Fruit fly (Drosophila melanogaster) whole organism, prepupa: ENCODE results near the gene cmb.

Source experiments
- CG11902 ChIP-seq: fragments of 200-800 bp; sonication (Bioruptor generic); optimal IDR thresholded peaks from 3 replicates; lab custom pipeline; 2016; ENCODE audit warnings: missing biosample characterization, missing genetic modification characterization
- CG15336 ChIP-seq: fragments of 200-800 bp; sonication (Bioruptor generic); IDR thresholded peaks from 2 replicates; pipeline ENCODE4 v1.3.6; 2022; ENCODE audit warnings: missing biosample characterization, missing genetic modification characterization
- CG32006 ChIP-seq: fragments of 200-800 bp; sonication (Bioruptor generic); optimal IDR thresholded peaks from 3 replicates; lab custom pipeline; 2017; ENCODE audit warnings: missing biosample characterization, mild to moderate bottlenecking, missing genetic modification characterization
- CG4318 ChIP-seq: fragments of 200-800 bp; sonication (Bioruptor generic); optimal IDR thresholded peaks from 3 replicates; lab custom pipeline; 2017; ENCODE audit warnings: missing biosample characterization, mild to moderate bottlenecking, missing genetic modification characterization
- CG6163 ChIP-seq: fragments of 200-800 bp; sonication (Bioruptor generic); IDR thresholded peaks from 3 replicates; pipeline ENCODE4 v1.3.6; 2022; ENCODE audit warnings: missing biosample characterization, missing genetic modification characterization
- CG6792 ChIP-seq: fragments of 200-800 bp; sonication (Bioruptor generic); optimal IDR thresholded peaks from 3 replicates; lab custom pipeline; 2016; ENCODE audit warnings: missing biosample characterization, missing genetic modification characterization
- CG6808 ChIP-seq: fragments of 200-800 bp; sonication (Bioruptor generic); optimal IDR thresholded peaks from 3 replicates; lab custom pipeline; 2017; ENCODE audit warnings: missing biosample characterization, missing genetic modification characterization, mild to moderate bottlenecking, moderate library complexity, missing genetic modification reagents
- CG6854 ChIP-seq: fragments of 200-800 bp; sonication (Bioruptor generic); optimal IDR thresholded peaks from 2 replicates; lab custom pipeline; 2017; ENCODE audit warnings: missing biosample characterization, mild to moderate bottlenecking, missing genetic modification characterization
- CG7368 ChIP-seq: fragments of 200-800 bp; sonication (Bioruptor generic); optimal IDR thresholded peaks from 3 replicates; lab custom pipeline; 2016; ENCODE audit warnings: missing biosample characterization, missing genetic modification characterization
- CG8119 ChIP-seq: fragments of 200-800 bp; sonication (Bioruptor generic); IDR thresholded peaks from 3 replicates; pipeline ENCODE4 v1.3.6; 2022; ENCODE audit warnings: missing biosample characterization, missing genetic modification characterization
- CG8319 ChIP-seq: fragments of 200-800 bp; sonication (Bioruptor generic); optimal IDR thresholded peaks from 3 replicates; lab custom pipeline; 2016; ENCODE audit warnings: missing biosample characterization, missing genetic modification characterization
- CG8632 ChIP-seq: fragments of 200-800 bp; sonication (Bioruptor generic); optimal IDR thresholded peaks from 3 replicates; lab custom pipeline; 2016; ENCODE audit warnings: missing biosample characterization, missing genetic modification characterization
- CG9139 ChIP-seq: fragments of 200-800 bp; sonication (Bioruptor generic); optimal IDR thresholded peaks from 3 replicates; lab custom pipeline; 2017; ENCODE audit warnings: missing biosample characterization, mild to moderate bottlenecking, missing genetic modification characterization
- Eip78C ChIP-seq: fragments of 200-800 bp; sonication (Bioruptor generic); peaks from one replicate; lab custom pipeline; 2016; ENCODE audit warnings: missing biosample characterization, missing genetic modification characterization
- Gug ChIP-seq: fragments of 200-800 bp; sonication (Bioruptor generic); IDR thresholded peaks from 2 replicates; pipeline ENCODE4 v1.3.6; 2022; ENCODE audit warnings: missing biosample characterization, missing genetic modification characterization
- Lpt ChIP-seq: fragments of 200-800 bp; sonication (Bioruptor generic); optimal IDR thresholded peaks from 3 replicates; lab custom pipeline; 2016; ENCODE audit warnings: missing biosample characterization, missing genetic modification characterization
- OdsH ChIP-seq: fragments of 200-800 bp; sonication (Bioruptor generic); optimal IDR thresholded peaks from 3 replicates; lab custom pipeline; 2016; ENCODE audit warnings: missing biosample characterization, missing genetic modification characterization
- Smox ChIP-seq: fragments of 200-800 bp; sonication (Bioruptor generic); optimal IDR thresholded peaks from 3 replicates; lab custom pipeline; 2016; ENCODE audit warnings: missing biosample characterization, missing genetic modification characterization
- Sox102F ChIP-seq: fragments of 200-800 bp; sonication (Bioruptor generic); optimal IDR thresholded peaks from 2 replicates; lab custom pipeline; 2016; ENCODE audit warnings: missing biosample characterization, mild to moderate bottlenecking, missing genetic modification characterization
- Sox15 ChIP-seq: fragments of 200-800 bp; sonication (Bioruptor generic); optimal IDR thresholded peaks from 3 replicates; lab custom pipeline; 2016; ENCODE audit warnings: missing biosample characterization, missing genetic modification characterization
- achi ChIP-seq: fragments of 200-800 bp; sonication (Bioruptor generic); optimal IDR thresholded peaks from 3 replicates; lab custom pipeline; 2016; ENCODE audit warnings: missing biosample characterization, missing genetic modification characterization
- dsx ChIP-seq: fragments of 200-800 bp; optimal IDR thresholded peaks from 3 replicates; lab custom pipeline; 2019; ENCODE audit warnings: missing biosample characterization, mild to moderate bottlenecking, missing genetic modification characterization, moderate library complexity; ENCODE audit not compliant: poor library complexity, severe bottlenecking
- eg ChIP-seq: fragments of 200-800 bp; sonication (Bioruptor generic); IDR thresholded peaks from 3 replicates; pipeline ENCODE4 v1.3.6; 2022; ENCODE audit warnings: missing biosample characterization, missing genetic modification characterization
- fd85E ChIP-seq: fragments of 200-800 bp; sonication (Bioruptor generic); optimal IDR thresholded peaks from 3 replicates; lab custom pipeline; 2016; ENCODE audit warnings: missing biosample characterization, missing genetic modification characterization
- lz ChIP-seq: fragments of 200-800 bp; sonication (Bioruptor generic); optimal IDR thresholded peaks from 3 replicates; lab custom pipeline; 2016; ENCODE audit warnings: missing biosample characterization, missing genetic modification characterization
- net ChIP-seq: fragments of 200-800 bp; sonication (Bioruptor generic); optimal IDR thresholded peaks from 3 replicates; lab custom pipeline; 2016; ENCODE audit warnings: missing biosample characterization, missing genetic modification characterization
- pdm3 ChIP-seq: fragments of 200-800 bp; sonication (Bioruptor generic); optimal IDR thresholded peaks from 3 replicates; lab custom pipeline; 2016; ENCODE audit warnings: missing biosample characterization, missing genetic modification characterization
- salr ChIP-seq, 2 experiments: fragments of 200-800 bp; sonication (Bioruptor generic); optimal IDR thresholded peaks; 3 replicates each; lab custom pipeline; 2016 to 2018; ENCODE audit warnings: missing biosample characterization in 2 of 2, missing genetic modification characterization in 2 of 2, mild to moderate bottlenecking in 1 of 2
- spab ChIP-seq: fragments of 200-800 bp; sonication (Bioruptor generic); optimal IDR thresholded peaks from 2 replicates; lab custom pipeline; 2017; ENCODE audit warnings: missing biosample characterization, mild to moderate bottlenecking, missing genetic modification characterization, missing genetic modification reagents
- ss ChIP-seq, 2 experiments: fragments of 200-800 bp; sonication (Bioruptor generic); optimal IDR thresholded peaks; 2 replicates in 1 of 2; 3 replicates in 1 of 2; lab custom pipeline; 2017 to 2018; ENCODE audit warnings: mild to moderate bottlenecking in 2 of 2, missing biosample characterization in 2 of 2, missing genetic modification characterization in 2 of 2, moderate library complexity in 1 of 2
- svp ChIP-seq: fragments of 200-800 bp; sonication (Bioruptor generic); peaks from one replicate; lab custom pipeline; 2016; ENCODE audit warnings: missing biosample characterization, missing genetic modification characterization
- vri ChIP-seq: fragments of 200-800 bp; sonication (Bioruptor generic); optimal IDR thresholded peaks from 3 replicates; lab custom pipeline; 2016; ENCODE audit warnings: missing biosample characterization, mild to moderate bottlenecking, missing genetic modification characterization

The cmb gene

DNA sequence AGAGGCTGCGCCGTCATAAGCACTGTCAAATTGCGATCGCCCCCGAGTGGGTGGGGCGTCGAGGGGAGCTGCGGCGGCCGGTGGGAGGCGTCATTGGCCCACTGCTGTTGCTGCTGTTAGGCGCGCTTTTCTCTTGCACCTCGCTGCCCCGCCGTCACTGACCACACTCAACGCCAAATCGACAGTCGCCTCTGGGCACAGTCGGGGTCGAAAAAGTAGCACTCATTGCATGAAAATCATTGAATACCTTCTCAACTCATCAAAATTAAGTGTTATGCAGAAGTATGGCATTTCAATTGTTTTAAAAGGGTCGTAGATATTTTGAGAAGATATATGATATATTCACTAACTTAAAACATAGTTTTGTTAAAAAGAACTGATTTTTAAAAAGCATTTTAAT lies 9.9 kb downstream of the cmb start (continued):
- TF ChIP-seq CG9139 (GFP tag; lab: Kevin White, UChicago) (no peak), CG6854 (no peak), Lpt (no peak), CG15336 (GFP tag; lab: Robert Waterston, UW) (peak; percentile 49; the same call in 1 of the 2 replicates), CG7368 (GFP tag; lab: Kevin White, UChicago) (no peak), fd85E (GFP tag; lab: Kevin White, UChicago) (no peak), CG11902 (no peak), CG8319 (no peak), ss (GFP tag; optimal IDR thresholded peaks at IDR 0.05; lab: Kevin White, UChicago) (no peak), salr (GFP tag; optimal IDR thresholded peaks at IDR 0.05; lab: Kevin White, UChicago) (peak in 1 of 2 experiments; percentile 24), CG8632 (GFP tag; lab: Kevin White, UChicago) (no peak), Smox (no peak), CG32006 (GFP tag; lab: Kevin White, UChicago) (peak; percentile 70), Eip78C (peak; percentile 20), Sox15 (GFP tag; lab: Kevin White, UChicago) (no peak), net (peak; percentile 17), achi (GFP tag; lab: Kevin White, UChicago) (no peak)

DNA sequence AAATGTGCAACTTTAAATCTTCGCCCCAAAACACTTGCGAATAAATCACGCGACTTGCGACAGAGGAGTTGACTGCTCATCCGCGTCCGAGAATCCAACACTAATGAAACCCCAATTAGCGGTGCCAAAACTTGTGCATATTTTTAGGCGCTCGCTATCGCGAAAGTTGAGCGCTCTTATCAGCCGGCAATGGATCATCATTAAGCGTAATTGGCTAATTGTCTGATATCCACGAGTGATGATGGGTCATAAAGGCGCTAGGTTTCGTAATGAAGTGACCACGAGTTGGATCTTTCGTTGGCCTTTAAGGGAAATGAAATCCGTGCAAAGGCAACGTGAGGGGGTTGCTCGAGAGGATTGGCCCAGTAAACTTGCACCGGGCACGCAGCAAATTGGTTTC lies 12.4 kb downstream of the cmb start:
- TF ChIP-seq CG6808 (GFP tag; lab: Kevin White, UChicago): no peak
- peak; percentile 14 for TF ChIP-seq vri (GFP tag; lab: Kevin White, UChicago)

DNA sequence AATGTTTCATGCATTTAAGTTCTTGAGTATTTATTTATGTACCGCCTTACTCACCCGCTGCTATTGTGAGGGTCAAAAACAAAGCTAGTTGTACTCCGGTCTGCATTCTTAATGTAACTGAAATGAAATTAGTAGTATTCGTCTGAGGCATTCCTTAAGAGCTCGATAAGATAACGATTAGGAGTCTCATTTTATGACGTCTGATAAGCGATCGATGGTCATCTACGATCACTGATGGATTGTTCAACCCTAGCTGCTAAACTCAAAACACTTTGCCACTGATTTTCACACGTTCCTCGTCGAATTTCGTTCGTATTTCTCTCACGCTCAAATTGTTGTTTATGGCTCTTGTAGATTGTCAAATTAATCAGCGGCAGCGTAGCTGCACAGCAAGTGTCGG lies 14.7 kb downstream of the cmb start, which contains the start of gene CG10116:
Gene CG10116 (minus strand): TSS at position 106 of the 400 bp plus-strand sequence.
- TF ChIP-seq spab (GFP tag; lab: Kevin White, UChicago) (no peak), Sox15 (GFP tag; lab: Kevin White, UChicago) (no peak), pdm3 (GFP tag; lab: Kevin White, UChicago) (no peak), fd85E (GFP tag; lab: Kevin White, UChicago) (no peak), CG6854 (no peak), CG6163 (GFP tag; lab: Robert Waterston, UW) (no peak), eg (GFP tag; lab: Robert Waterston, UW) (no peak), CG8119 (no peak), CG9139 (GFP tag; lab: Kevin White, UChicago) (no peak)

DNA sequence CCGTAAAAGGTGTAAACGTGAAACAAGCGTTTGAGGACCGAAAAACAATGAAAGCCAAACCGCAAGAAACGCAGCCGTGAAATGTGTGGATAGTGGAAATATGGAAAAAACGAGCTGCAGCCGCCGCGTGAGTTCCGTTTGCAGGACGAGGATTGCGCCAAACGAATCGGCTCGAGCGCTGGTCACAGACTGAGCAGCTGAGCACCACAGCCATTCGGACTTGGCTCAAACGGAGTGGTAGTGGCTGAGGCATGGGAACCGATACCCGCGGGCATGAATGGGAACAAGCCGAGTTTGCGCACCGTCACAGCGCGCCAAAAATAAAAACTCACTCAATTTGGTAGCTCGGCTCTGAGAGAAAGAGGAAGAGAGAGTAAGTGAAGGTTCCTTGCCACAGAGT lies 32.2 kb downstream of the cmb start, which contains the start of gene CG10089:
Gene CG10089 (minus strand): TSS at position 181 of the 400 bp plus-strand sequence.
- TF ChIP-seq ss (GFP tag; optimal IDR thresholded peaks at IDR 0.05; lab: Kevin White, UChicago) (no peak), Sox15 (GFP tag; lab: Kevin White, UChicago) (no peak), Sox102F (GFP tag; lab: Kevin White, UChicago) (no peak), OdsH (GFP tag; lab: Kevin White, UChicago) (no peak), dsx (GFP tag; lab: Kevin White, UChicago) (no peak), CG6792 (GFP tag; lab: Kevin White, UChicago) (no peak), Eip78C (peak; percentile 31)

DNA sequence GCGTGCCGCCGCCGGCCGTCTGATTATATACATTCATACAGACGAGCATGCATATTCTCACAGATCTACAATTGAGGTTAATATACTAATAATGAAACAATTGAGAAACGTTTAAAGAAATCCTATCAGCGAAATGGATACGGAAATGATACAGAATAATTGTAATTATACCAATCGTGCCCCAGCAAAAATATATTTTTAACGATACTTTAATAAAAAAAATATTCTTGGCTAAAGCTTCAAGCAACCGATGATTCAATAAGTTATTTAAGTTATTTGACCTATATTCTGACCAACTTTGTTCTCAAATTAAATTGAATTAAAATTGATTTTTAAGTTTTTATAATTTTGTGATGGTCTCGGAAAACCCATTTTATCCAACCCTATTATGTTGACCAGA lies 33.7 kb downstream of the cmb start:
- TF ChIP-seq Gug (GFP tag; lab: Robert Waterston, UW) (peak; percentile 27; the same call in 1 of the 2 replicates), vri (GFP tag; lab: Kevin White, UChicago) (no peak), eg (GFP tag; lab: Robert Waterston, UW) (peak; percentile 38; the same call in 2 of the 3 replicates), Eip78C (peak; percentile 85), CG8119 (0 out of 3 replicates have a peak, but pooled peaks have one; percentile 11), lz (GFP tag; lab: Kevin White, UChicago) (no peak), spab (GFP tag; lab: Kevin White, UChicago) (no peak), CG11902 (peak; percentile 0), svp (GFP tag; lab: Kevin White, UChicago) (no peak), CG15336 (GFP tag; lab: Robert Waterston, UW) (peak; percentile 59), CG4318 (GFP tag; lab: Kevin White, UChicago) (no peak)
- TF ChIP-seq, all 60 proteins: peak for 6
